Worm (Caenorhabditis elegans) whole organism, L1 larva: ENCODE data around the gene D1086.8.

ENCODE experiments used
- C16A3.4 ChIP-seq: fragments of 150-350 bp; optimal IDR thresholded peaks from 2 replicates; lab custom pipeline; 2014; ENCODE audit warnings: missing biosample characterization, missing genetic modification characterization
- C34B4.2 ChIP-seq: sonication (generic microtip); optimal IDR thresholded peaks from 2 replicates; lab custom pipeline; 2017; ENCODE audit warnings: mild to moderate bottlenecking, missing genetic modification characterization, missing compliant biosample characterization
- F16B12.6 ChIP-seq: fragments of 150-350 bp; optimal IDR thresholded peaks from 2 replicates; lab custom pipeline; 2014; ENCODE audit warnings: missing biosample characterization, missing genetic modification characterization
- blmp-1 ChIP-seq: fragments of 150-350 bp; optimal IDR thresholded peaks from 2 replicates; lab custom pipeline; 2014; ENCODE audit warnings: missing biosample characterization, missing genetic modification characterization
- ceh-88 ChIP-seq: fragments of 200-800 bp; sonication (Bioruptor generic); IDR thresholded peaks from 2 replicates; pipeline ENCODE4 v1.3.6; 2022; ENCODE audit warnings: missing genetic modification characterization, missing compliant biosample characterization
- ceh-90 ChIP-seq: sonication (generic microtip); optimal IDR thresholded peaks from 2 replicates; lab custom pipeline; 2016; ENCODE audit warnings: missing genetic modification characterization, missing compliant biosample characterization
- ces-1 ChIP-seq: fragments of 150-350 bp; optimal IDR thresholded peaks from 2 replicates; lab custom pipeline; 2014; ENCODE audit warnings: missing biosample characterization, missing genetic modification reagents, missing genetic modification characterization
- dpl-1 ChIP-seq, 3 experiments: fragments of 150-350 bp in 2 of 3; sonication (generic microtip) in 1 of 3; optimal IDR thresholded peaks; 2 replicates each; lab custom pipeline; 2014 to 2017; ENCODE audit warnings: missing biosample characterization in 3 of 3, missing genetic modification characterization in 3 of 3, missing genetic modification reagents in 3 of 3
- dsc-1 ChIP-seq: sonication (generic microtip); optimal IDR thresholded peaks from 2 replicates; lab custom pipeline; 2016; ENCODE audit warnings: mild to moderate bottlenecking, missing genetic modification characterization, missing compliant biosample characterization
- efl-3 ChIP-seq: fragments of 200-800 bp; sonication (Bioruptor generic); optimal IDR thresholded peaks from 2 replicates; lab custom pipeline; 2018; ENCODE audit warnings: mild to moderate bottlenecking, missing genetic modification characterization, missing compliant biosample characterization
- egl-13 ChIP-seq: sonication (generic microtip); optimal IDR thresholded peaks from 2 replicates; lab custom pipeline; 2016; ENCODE audit warnings: missing genotype, missing genetic modification reagents, missing genetic modification characterization, missing compliant biosample characterization
- ets-5 ChIP-seq: fragments of 200-800 bp; sonication (Bioruptor generic); IDR thresholded peaks from 2 replicates; pipeline ENCODE4 v1.3.6; 2022; ENCODE audit warnings: missing genetic modification characterization, missing compliant biosample characterization
- fkh-4 ChIP-seq: sonication (generic microtip); optimal IDR thresholded peaks from 2 replicates; lab custom pipeline; 2016; ENCODE audit warnings: missing compliant biosample characterization, missing genetic modification characterization, borderline replicate concordance
- fkh-8 ChIP-seq: sonication (generic microtip); optimal IDR thresholded peaks from 2 replicates; lab custom pipeline; 2016; ENCODE audit warnings: mild to moderate bottlenecking, missing genetic modification characterization, missing compliant biosample characterization
- fos-1 ChIP-seq: fragments of 150-350 bp; optimal IDR thresholded peaks from 2 replicates; lab custom pipeline; 2014; ENCODE audit warnings: missing biosample characterization, missing genetic modification characterization
- hlh-4 ChIP-seq: sonication (generic microtip); optimal IDR thresholded peaks from 2 replicates; lab custom pipeline; 2016; ENCODE audit warnings: mild to moderate bottlenecking, missing genetic modification characterization, missing compliant biosample characterization
- hpl-2 ChIP-seq: fragments of 150-350 bp; optimal IDR thresholded peaks from 2 replicates; lab custom pipeline; 2014; ENCODE audit warnings: missing biosample characterization, missing genetic modification reagents, missing genetic modification characterization
- jun-1 ChIP-seq: fragments of 150-350 bp; optimal IDR thresholded peaks from 2 replicates; lab custom pipeline; 2014; ENCODE audit warnings: missing biosample characterization, missing genetic modification reagents, missing genetic modification characterization
- lin-13 ChIP-seq: fragments of 150-350 bp; optimal IDR thresholded peaks from 2 replicates; lab custom pipeline; 2014; ENCODE audit warnings: missing biosample characterization, missing genetic modification reagents, missing genetic modification characterization
- lin-35 ChIP-seq, 2 experiments: fragments of 150-350 bp; optimal IDR thresholded peaks; 2 replicates each; lab custom pipeline; 2014; ENCODE audit warnings: missing biosample characterization in 2 of 2, missing genetic modification characterization in 2 of 2, missing genetic modification reagents in 2 of 2
- lir-3 ChIP-seq: sonication (generic microtip); optimal IDR thresholded peaks from 2 replicates; lab custom pipeline; 2016; ENCODE audit warnings: mild to moderate bottlenecking, missing genetic modification characterization, moderate library complexity, missing compliant biosample characterization; ENCODE audit not compliant: poor library complexity
- lsy-2 ChIP-seq, 2 experiments: fragments of 150-350 bp; optimal IDR thresholded peaks; 2 replicates each; lab custom pipeline; 2014; ENCODE audit warnings: missing biosample characterization in 2 of 2, missing genetic modification characterization in 2 of 2
- mab-9 ChIP-seq: fragments of 200-800 bp; sonication (Bioruptor generic); IDR thresholded peaks from 2 replicates; pipeline ENCODE4 v1.3.6; 2022; ENCODE audit warnings: missing genetic modification reagents, missing genetic modification characterization, missing compliant biosample characterization
- nhr-11 ChIP-seq: fragments of 150-350 bp; optimal IDR thresholded peaks from 2 replicates; lab custom pipeline; 2014; ENCODE audit warnings: missing biosample characterization, missing genetic modification characterization
- nhr-19 ChIP-seq: fragments of 200-800 bp; sonication (Bioruptor generic); conservative IDR thresholded peaks from 2 replicates; pipeline ENCODE4 v1.3.6; 2022; ENCODE audit warnings: missing genetic modification characterization, missing compliant biosample characterization
- nhr-20 ChIP-seq: sonication (generic microtip); optimal IDR thresholded peaks from 2 replicates; lab custom pipeline; 2016; ENCODE audit warnings: mild to moderate bottlenecking, missing genetic modification characterization, missing compliant biosample characterization
- nhr-76 ChIP-seq: sonication (generic microtip); optimal IDR thresholded peaks from 2 replicates; lab custom pipeline; 2017; ENCODE audit warnings: missing biosample characterization, missing genetic modification characterization
- nhr-77 ChIP-seq: fragments of 150-350 bp; optimal IDR thresholded peaks from 2 replicates; lab custom pipeline; 2014; ENCODE audit warnings: missing biosample characterization, missing genetic modification characterization
- nhr-90 ChIP-seq: sonication (generic microtip); optimal IDR thresholded peaks from 2 replicates; lab custom pipeline; 2016; ENCODE audit warnings: mild to moderate bottlenecking, missing genetic modification characterization, missing compliant biosample characterization; ENCODE audit not compliant: poor library complexity
- pqm-1 ChIP-seq: sonication (generic microtip); optimal IDR thresholded peaks from 3 replicates; lab custom pipeline; 2017; ENCODE audit warnings: missing biosample characterization, missing genetic modification characterization
- snu-23 ChIP-seq: sonication (generic microtip); optimal IDR thresholded peaks from 2 replicates; lab custom pipeline; 2016; ENCODE audit warnings: missing genetic modification characterization, missing compliant biosample characterization
- unc-62 ChIP-seq: fragments of 150-350 bp; optimal IDR thresholded peaks from 2 replicates; lab custom pipeline; 2014; ENCODE audit warnings: missing biosample characterization, missing genetic modification reagents, missing genetic modification characterization
- unc-98 ChIP-seq: fragments of 200-800 bp; sonication (Bioruptor generic); IDR thresholded peaks from 2 replicates; pipeline ENCODE4 v1.3.6; 2022; ENCODE audit warnings: missing genetic modification characterization, missing compliant biosample characterization
- vab-15 ChIP-seq: sonication (generic microtip); optimal IDR thresholded peaks from 2 replicates; lab custom pipeline; 2017; ENCODE audit warnings: missing genotype, mild to moderate bottlenecking, missing genetic modification characterization, missing compliant biosample characterization
- ztf-4 ChIP-seq: fragments of 150-350 bp; optimal IDR thresholded peaks from 2 replicates; lab custom pipeline; 2014; ENCODE audit warnings: missing biosample characterization, missing genetic modification characterization

Gene D1086.8

ce11 chrV:14064422-14064821 lies 29.5 kb upstream of the D1086.8 start, which contains the start of gene D1086.21:
Gene D1086.21 (plus strand): TSS chrV:14064722.
- TF ChIP-seq fkh-4 (tag; lab: Kevin White, UChicago) (no peak), efl-3 (GFP tag; lab: Kevin White, UChicago) (no peak), pqm-1 (tag; lab: Kevin White, UChicago) (no peak)
- TF ChIP-seq, all 84 proteins: peak for 0

- no peak for TF ChIP-seq nhr-76
These were observed 26.0 kb upstream of the D1086.8 start, which contains the start of gene D1086.17 for ce11 chrV:14067816-14068296. Gene D1086.17 (plus strand): TSS chrV:14067866.

- TF ChIP-seq ces-1 (no peak), egl-13 (tag; lab: Kevin White, UChicago) (no peak), ztf-4 (no peak), F16B12.6 (tag; lab: Kevin White, UChicago) (no peak), ceh-90 (tag; lab: Kevin White, UChicago) (no peak), lin-35 (GFP tag; optimal IDR thresholded peaks at IDR 0.05; lab: Kevin White, UChicago) (no peak), nhr-20 (tag; lab: Kevin White, UChicago) (no peak), nhr-90 (tag; lab: Kevin White, UChicago) (no peak), lsy-2 (tag; optimal IDR thresholded peaks at IDR 0.05; lab: Kevin White, UChicago) (no peak), ets-5 (GFP tag; lab: Robert Waterston, UW) (no peak), jun-1 (tag; lab: Kevin White, UChicago) (no peak), fos-1 (tag; lab: Kevin White, UChicago) (no peak), nhr-76 (no peak), C34B4.2 (tag; lab: Kevin White, UChicago) (no peak), lin-13 (GFP tag; lab: Kevin White, UChicago) (no peak), unc-98 (no peak)
These were observed 24.0 kb upstream of the D1086.8 start for ce11 chrV:14069899-14070298.

ce11 chrV:14074160-14074559 lies 19.7 kb upstream of the D1086.8 start, which contains the start of gene D1086.11:
Gene D1086.11 (plus strand): TSS chrV:14074460.
- TF ChIP-seq mab-9 (GFP tag; lab: Robert Waterston, UW) (no peak), nhr-77 (tag; lab: Kevin White, UChicago) (no peak), efl-3 (GFP tag; lab: Kevin White, UChicago) (no peak), dsc-1 (no peak), ces-1 (no peak)

ce11 chrV:14079501-14079900 lies 14.4 kb upstream of the D1086.8 start, which contains the start of gene D1086.6:
Gene D1086.6 (plus strand): TSS chrV:14079801.
- no peak for TF ChIP-seq blmp-1 (tag; lab: Kevin White, UChicago)
- no peak for TF ChIP-seq nhr-11 (tag; lab: Kevin White, UChicago)
- no peak for TF ChIP-seq vab-15 (tag; lab: Kevin White, UChicago)
- TF ChIP-seq hpl-2 (GFP tag; lab: Kevin White, UChicago): no peak
- no peak for TF ChIP-seq hlh-4 (tag; lab: Kevin White, UChicago)
- no peak for TF ChIP-seq C16A3.4 (tag; lab: Kevin White, UChicago)
- no peak for TF ChIP-seq efl-3 (GFP tag; lab: Kevin White, UChicago)
- TF ChIP-seq ets-5 (GFP tag; lab: Robert Waterston, UW): no peak
- no peak for TF ChIP-seq unc-62 (GFP tag; lab: Kevin White, UChicago)
- TF ChIP-seq ceh-88: no peak
- TF ChIP-seq fkh-8 (tag; lab: Kevin White, UChicago): no peak
- no peak for TF ChIP-seq nhr-19 (GFP tag; lab: Robert Waterston, UW)
- no peak for TF ChIP-seq dpl-1 (GFP tag; optimal IDR thresholded peaks at IDR 0.05; lab: Kevin White, UChicago)
- no peak for TF ChIP-seq snu-23 (GFP tag; lab: Kevin White, UChicago)
- TF ChIP-seq lir-3 (tag; lab: Kevin White, UChicago): no peak
